Worm (Caenorhabditis elegans) whole organism, young adult: ENCODE measurements around the gene F22F7.3.

ENCODE experiments used
- F39B2.1 ChIP-seq: fragments of 200-800 bp; sonication (Bioruptor generic); IDR thresholded peaks from 2 replicates; pipeline ENCODE4 v1.3.6; 2022; ENCODE audit warnings: missing genetic modification reagents, missing genetic modification characterization, missing compliant biosample characterization
- Y95B8A.8 ChIP-seq: fragments of 200-800 bp; sonication (Bioruptor generic); IDR thresholded peaks from 2 replicates; pipeline ENCODE4 v1.3.6; 2022; ENCODE audit warnings: missing genetic modification reagents, missing genetic modification characterization, missing compliant biosample characterization
- ama-1 ChIP-seq, 3 experiments: fragments of 150-350 bp in 1 of 3; sonication (generic microtip) in 2 of 3; optimal IDR thresholded peaks; 2 replicates each; lab custom pipeline; 2014 to 2018; ENCODE audit warnings: missing biosample characterization in 2 of 3, missing genetic modification characterization in 2 of 3, missing genetic modification reagents in 2 of 3
- ceh-40 ChIP-seq: fragments of 200-800 bp; sonication (Bioruptor generic); IDR thresholded peaks from 2 replicates; pipeline ENCODE4 v1.3.6; 2022; ENCODE audit warnings: missing genetic modification characterization, missing compliant biosample characterization
- dpl-1 ChIP-seq: fragments of 150-350 bp; optimal IDR thresholded peaks from 2 replicates; lab custom pipeline; 2014; ENCODE audit warnings: missing biosample characterization, missing genetic modification reagents, missing genetic modification characterization
- ets-4 ChIP-seq: fragments of 200-800 bp; sonication (Bioruptor generic); optimal IDR thresholded peaks from 2 replicates; lab custom pipeline; 2018; ENCODE audit warnings: mild to moderate bottlenecking, missing genetic modification characterization, missing compliant biosample characterization
- lir-1 ChIP-seq: fragments of 200-800 bp; sonication (Bioruptor generic); conservative IDR thresholded peaks from 2 replicates; pipeline ENCODE4 v1.3.6; 2022; ENCODE audit warnings: missing genetic modification reagents, missing genetic modification characterization, missing compliant biosample characterization
- mcd-1 ChIP-seq: fragments of 200-800 bp; sonication (Bioruptor generic); IDR thresholded peaks from 2 replicates; pipeline ENCODE4 v1.3.6; 2022; ENCODE audit warnings: missing genetic modification reagents, missing genetic modification characterization, missing compliant biosample characterization
- nfya-1 ChIP-seq: sonication (generic microtip); optimal IDR thresholded peaks from 2 replicates; lab custom pipeline; 2017; ENCODE audit warnings: antibody characterized with exemption, missing compliant biosample characterization, missing genetic modification characterization, borderline replicate concordance; ENCODE audit not compliant: insufficient read depth
- pbrm-1 ChIP-seq: fragments of 200-800 bp; sonication (Bioruptor generic); IDR thresholded peaks from 2 replicates; pipeline ENCODE4 v1.3.6; 2022; ENCODE audit warnings: missing genetic modification reagents, missing genetic modification characterization, missing compliant biosample characterization
- repo-1 ChIP-seq: sonication (generic microtip); optimal IDR thresholded peaks from 2 replicates; lab custom pipeline; 2017; ENCODE audit warnings: mild to moderate bottlenecking, missing genetic modification characterization, missing compliant biosample characterization
- snpc-4 ChIP-seq, 5 experiments: fragments of 150-350 bp in 1 of 5; sonication (generic microtip) in 4 of 5; optimal IDR thresholded peaks; 2 replicates each; lab custom pipeline; 2014 to 2018; ENCODE audit warnings: missing genetic modification characterization in 5 of 5, missing biosample characterization in 3 of 5, antibody characterized with exemption in 2 of 5, mild to moderate bottlenecking in 2 of 5, missing compliant biosample characterization in 2 of 5, missing genotype in 2 of 5, moderate library complexity in 2 of 5, missing genetic modification reagents in 1 of 5
- unc-62 ChIP-seq: fragments of 150-350 bp; optimal IDR thresholded peaks from 2 replicates; lab custom pipeline; 2014; ENCODE audit warnings: missing biosample characterization, missing genetic modification reagents, missing genetic modification characterization
- zim-3 ChIP-seq: sonication (generic microtip); optimal IDR thresholded peaks from 2 replicates; lab custom pipeline; 2017; ENCODE audit warnings: mild to moderate bottlenecking, missing genetic modification characterization, moderate library complexity, missing compliant biosample characterization

DNA sequence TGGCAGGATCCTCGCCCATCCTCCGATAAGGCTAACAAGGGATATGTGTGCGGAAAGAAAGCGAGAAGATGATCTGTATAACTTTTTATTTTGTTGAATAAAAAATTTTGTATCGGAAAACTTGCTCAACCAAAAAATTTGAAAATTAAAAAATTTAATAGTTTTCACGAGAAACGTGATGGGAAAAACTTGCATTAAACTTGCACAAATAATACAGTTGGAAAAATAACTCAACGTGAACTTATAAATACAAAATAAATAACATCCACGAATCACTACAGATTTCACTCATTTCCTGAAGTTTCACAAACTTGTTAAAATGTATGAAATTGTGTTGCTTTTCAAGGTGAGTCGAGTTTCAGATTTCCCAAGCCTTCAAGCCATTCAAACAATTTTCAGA lies 11.4 kb upstream of the F22F7.3 start, which contains the start of gene F36F12.7:
- TF ChIP-seq F39B2.1 (GFP tag; lab: Robert Waterston, UW) (no peak), nfya-1 (tag; lab: Kevin White, UChicago) (no peak), zim-3 (no peak), pbrm-1 (GFP tag; lab: Robert Waterston, UW) (no peak), mcd-1 (GFP tag; lab: Robert Waterston, UW) (no peak), unc-62 (GFP tag; lab: Kevin White, UChicago) (no peak), Y95B8A.8 (GFP tag; lab: Robert Waterston, UW) (no peak), ceh-40 (GFP tag; lab: Robert Waterston, UW) (no peak), lir-1 (no peak), dpl-1 (GFP tag; lab: Kevin White, UChicago) (no peak), repo-1 (tag; lab: Kevin White, UChicago) (no peak), ama-1 (optimal IDR thresholded peaks at IDR 0.05; lab: Kevin White, UChicago) (no peak), ama-1 (GFP tag; optimal IDR thresholded peaks at IDR 0.05; lab: Kevin White, UChicago) (no peak), snpc-4 (GFP tag; optimal IDR thresholded peaks at IDR 0.05; lab: Kevin White, UChicago) (no peak), snpc-4 (tag; optimal IDR thresholded peaks at IDR 0.05; lab: Kevin White, UChicago) (no peak), ets-4 (GFP tag; lab: Kevin White, UChicago) (no peak)
